ENCODE assay signal across 1 fruit fly cellular context in genomic region chr3R:28330266-28331125, dm6.
A peak's percentile ranks its signal among the peaks of the same experiment; 100 is the strongest.
TF ChIP-seq lines count a peak whose summit lies in the region.

No protein-coding gene starts in this region.

TF ChIP-seq in whole organism, embryonic, 481 proteins besides CTCF, POLR2A, EP300 and RAD21 (continued from another document):
- TF ChIP-seq pzg (GFP tag; optimal IDR thresholded peaks at IDR 0.05; lab: Kevin White, UChicago) = peak; percentile 21
- peak; percentile 50; the same call in 1 of the 2 replicates for TF ChIP-seq tna (GFP tag; IDR thresholded peaks at IDR 0.05; lab: Robert Waterston, UW; ENCODE audit: partially characterized antibody)
- no peak for TF ChIP-seq HLH4C (GFP tag; IDR thresholded peaks at IDR 0.05; lab: Robert Waterston, UW; ENCODE audit: partially characterized antibody)
- TF ChIP-seq CG9932 (GFP tag; IDR thresholded peaks at IDR 0.05; lab: Robert Waterston, UW) = no peak
- TF ChIP-seq TFAM (GFP tag; optimal IDR thresholded peaks at IDR 0.05; lab: Kevin White, UChicago) = no peak
- no peak for TF ChIP-seq CG17328 (GFP tag; IDR thresholded peaks at IDR 0.05; lab: Robert Waterston, UW)
- no peak for TF ChIP-seq gcm2 (GFP tag; optimal IDR thresholded peaks at IDR 0.05; lab: Kevin White, UChicago)
- peak; percentile 62 for TF ChIP-seq mirr (GFP tag; optimal IDR thresholded peaks at IDR 0.05; lab: Kevin White, UChicago)
- no peak for TF ChIP-seq Six4 (GFP tag; optimal IDR thresholded peaks at IDR 0.05; lab: Kevin White, UChicago)
- TF ChIP-seq E2f2 (GFP tag; IDR thresholded peaks at IDR 0.05; lab: Robert Waterston, UW) = peak; percentile 61
- no peak for TF ChIP-seq Myb (GFP tag; optimal IDR thresholded peaks at IDR 0.05; lab: Kevin White, UChicago)
- no peak for TF ChIP-seq ara (GFP tag; IDR thresholded peaks at IDR 0.05; lab: Robert Waterston, UW)
- TF ChIP-seq vvl (GFP tag; IDR thresholded peaks at IDR 0.05; lab: Robert Waterston, UW) = peak; percentile 77
- TF ChIP-seq CG15479 (GFP tag; optimal IDR thresholded peaks at IDR 0.05; lab: Kevin White, UChicago) = peak; percentile 50
- peak; percentile 62 for TF ChIP-seq CG1832 (GFP tag; optimal IDR thresholded peaks at IDR 0.05; lab: Kevin White, UChicago)
- peak; percentile 61 for TF ChIP-seq CG18599 (GFP tag; optimal IDR thresholded peaks at IDR 0.05; lab: Kevin White, UChicago)
- peak; percentile 52; the same call in 1 of the 4 replicates for TF ChIP-seq Dll (GFP tag; IDR thresholded peaks at IDR 0.05; lab: Robert Waterston, UW; ENCODE audit: partially characterized antibody)
- peak in 1 of 2 experiments; percentile 42 for TF ChIP-seq Eip74EF (GFP tag; optimal IDR thresholded peaks at IDR 0.05; lab: Kevin White, UChicago)
- TF ChIP-seq Mes4 (GFP tag; optimal IDR thresholded peaks at IDR 0.05; lab: Kevin White, UChicago) = no peak
- TF ChIP-seq eve (GFP tag; optimal IDR thresholded peaks at IDR 0.05; lab: Kevin White, UChicago) = no peak
- peak; percentile 38 for TF ChIP-seq exex (tag; optimal IDR thresholded peaks at IDR 0.05; lab: Kevin White, UChicago)
- TF ChIP-seq Ets65A (GFP tag; lab: Kevin White, UChicago) = peak; percentile 30
- no peak for TF ChIP-seq CG16815 (GFP tag; optimal IDR thresholded peaks at IDR 0.05; lab: Kevin White, UChicago)
- no peak for TF ChIP-seq tgo (GFP tag; IDR thresholded peaks at IDR 0.05; lab: Robert Waterston, UW)
- no peak for TF ChIP-seq croc (GFP tag; conservative IDR thresholded peaks at IDR 0.05; lab: Robert Waterston, UW)
- peak; percentile 88 to 94 for TF ChIP-seq Trl (optimal IDR thresholded peaks at IDR 0.05; lab: Kevin White, UChicago)
- no peak for TF ChIP-seq Trl (GFP tag; optimal IDR thresholded peaks at IDR 0.05; lab: Kevin White, UChicago)
- TF ChIP-seq chinmo (GFP tag; IDR thresholded peaks at IDR 0.05; lab: Robert Waterston, UW; ENCODE audit: partially characterized antibody) = peak; percentile 87; the same call in 3 of the 4 replicates
- peak; percentile 21 for TF ChIP-seq HmgZ (tag; optimal IDR thresholded peaks at IDR 0.05; lab: Kevin White, UChicago)
- peak; percentile 86 for TF ChIP-seq sens (GFP tag; lab: Kevin White, UChicago)
- TF ChIP-seq Bdp1 (GFP tag; optimal IDR thresholded peaks at IDR 0.05; lab: Kevin White, UChicago) = no peak
- TF ChIP-seq CG1529 (GFP tag; optimal IDR thresholded peaks at IDR 0.05; lab: Kevin White, UChicago) = no peak
- TF ChIP-seq BEAF-32 (GFP tag; optimal IDR thresholded peaks at IDR 0.05; lab: Kevin White, UChicago) = peak; percentile 10
- no peak for TF ChIP-seq Poxn (GFP tag; IDR thresholded peaks at IDR 0.05; lab: Robert Waterston, UW)
- TF ChIP-seq sd (tag; optimal IDR thresholded peaks at IDR 0.05; lab: Kevin White, UChicago) = peak; percentile 39
- no peak for TF ChIP-seq zfh1 (GFP tag; IDR thresholded peaks at IDR 0.05; lab: Robert Waterston, UW)
- peak; percentile 78 for TF ChIP-seq CG13894 (tag; optimal IDR thresholded peaks at IDR 0.05; lab: Kevin White, UChicago)
- peak; percentile 44 for TF ChIP-seq Scr (GFP tag; IDR thresholded peaks at IDR 0.05; lab: Robert Waterston, UW; ENCODE audit: partially characterized antibody)
- TF ChIP-seq CG8089 (GFP tag; optimal IDR thresholded peaks at IDR 0.05; lab: Kevin White, UChicago) = no peak
- peak; percentile 38 for TF ChIP-seq trem (tag; optimal IDR thresholded peaks at IDR 0.05; lab: Kevin White, UChicago)
- peak; percentile 16; the same call in 1 of the 3 replicates for TF ChIP-seq ci (GFP tag; IDR thresholded peaks at IDR 0.05; lab: Robert Waterston, UW)
- TF ChIP-seq abd-A (tag; optimal IDR thresholded peaks at IDR 0.05; lab: Kevin White, UChicago) = peak; percentile 74
- TF ChIP-seq Sry-δ (GFP tag; optimal IDR thresholded peaks at IDR 0.05; lab: Kevin White, UChicago) = no peak
- TF ChIP-seq D (optimal IDR thresholded peaks at IDR 0.05; lab: Kevin White, UChicago) = no peak
- TF ChIP-seq D (GFP tag; optimal IDR thresholded peaks at IDR 0.05; lab: Kevin White, UChicago) = no peak
- TF ChIP-seq klu (GFP tag; IDR thresholded peaks at IDR 0.05; lab: Robert Waterston, UW) = no peak
- peak; percentile 75 for TF ChIP-seq CG10543 (GFP tag; optimal IDR thresholded peaks at IDR 0.05; lab: Kevin White, UChicago)
